Fruit fly (Drosophila melanogaster) whole organism, embryonic: Measurements from ENCODE around the gene Spt7.

Experiments
- Aef1 ChIP-seq: fragments of 200-800 bp; sonication (Bioruptor generic); IDR thresholded peaks from 3 replicates; pipeline ENCODE4 v1.3.6; 2022; ENCODE audit warnings: missing biosample characterization, missing genetic modification characterization
- B-H2 ChIP-seq: fragments of 200-800 bp; sonication (Bioruptor generic); optimal IDR thresholded peaks from 2 replicates; lab custom pipeline; 2018; ENCODE audit warnings: missing biosample characterization, mild to moderate bottlenecking, missing genetic modification characterization
- CG10321 ChIP-seq: fragments of 200-800 bp; sonication (Bioruptor generic); IDR thresholded peaks from 2 replicates; pipeline ENCODE4 v1.3.6; 2022; ENCODE audit warnings: missing biosample characterization, missing genetic modification characterization
- CG10959 ChIP-seq: fragments of 200-800 bp; sonication (Bioruptor generic); IDR thresholded peaks from 2 replicates; pipeline ENCODE4 v1.3.6; 2022; ENCODE audit warnings: missing biosample characterization, missing genetic modification characterization
- CG11093 ChIP-seq: fragments of 200-800 bp; sonication (Bioruptor generic); IDR thresholded peaks from 3 replicates; pipeline ENCODE4 v1.3.6; 2022; ENCODE audit warnings: missing biosample characterization, missing genetic modification characterization
- CG11696 ChIP-seq: fragments of 200-800 bp; sonication (Bioruptor generic); IDR thresholded peaks from 2 replicates; pipeline ENCODE4 v1.3.6; 2022; ENCODE audit warnings: missing biosample characterization, missing genetic modification characterization
- CG12155 ChIP-seq: fragments of 200-800 bp; sonication (Bioruptor generic); optimal IDR thresholded peaks from 3 replicates; lab custom pipeline; 2016; ENCODE audit warnings: missing biosample characterization, missing genetic modification characterization
- CG12391 ChIP-seq: fragments of 200-800 bp; sonication (Bioruptor generic); optimal IDR thresholded peaks from 3 replicates; lab custom pipeline; 2018; ENCODE audit warnings: missing biosample characterization, mild to moderate bottlenecking, missing genetic modification characterization, moderate library complexity
- CG17359 ChIP-seq: fragments of 200-800 bp; sonication (Bioruptor generic); optimal IDR thresholded peaks from 3 replicates; lab custom pipeline; 2018; ENCODE audit warnings: missing biosample characterization, mild to moderate bottlenecking, missing genetic modification characterization, moderate library complexity
- CG17361 ChIP-seq: fragments of 200-800 bp; sonication (Bioruptor generic); IDR thresholded peaks from 3 replicates; pipeline ENCODE4 v1.3.6; 2022; ENCODE audit warnings: missing biosample characterization, missing genetic modification characterization
- CG18599 ChIP-seq: fragments of 200-800 bp; sonication (Bioruptor generic); optimal IDR thresholded peaks from 3 replicates; lab custom pipeline; 2017; ENCODE audit warnings: missing biosample characterization, missing genetic modification characterization, mild to moderate bottlenecking, moderate library complexity, missing genetic modification reagents
- CG30020 ChIP-seq: fragments of 200-800 bp; optimal IDR thresholded peaks from 2 replicates; lab custom pipeline; 2019; ENCODE audit warnings: missing biosample characterization, mild to moderate bottlenecking, missing genetic modification characterization, moderate library complexity
- CG31224 ChIP-seq: fragments of 200-800 bp; sonication (Bioruptor generic); IDR thresholded peaks from 2 replicates; pipeline ENCODE4 v1.3.6; 2022; ENCODE audit warnings: missing biosample characterization, missing genetic modification characterization
- CG31441 ChIP-seq: fragments of 200-800 bp; sonication (Bioruptor generic); IDR thresholded peaks from 2 replicates; pipeline ENCODE4 v1.3.6; 2022; ENCODE audit warnings: missing biosample characterization, missing genetic modification characterization
- CG3163 ChIP-seq: fragments of 200-800 bp; sonication (Bioruptor generic); optimal IDR thresholded peaks from 3 replicates; lab custom pipeline; 2016; ENCODE audit warnings: missing biosample characterization, missing genetic modification characterization
- CG34422 ChIP-seq: fragments of 200-800 bp; sonication (Bioruptor generic); IDR thresholded peaks from 3 replicates; pipeline ENCODE4 v1.3.6; 2022; ENCODE audit warnings: missing biosample characterization, missing genetic modification characterization
- CG42726 ChIP-seq: fragments of 200-800 bp; sonication (Bioruptor generic); IDR thresholded peaks from 2 replicates; pipeline ENCODE4 v1.3.6; 2022; ENCODE audit warnings: missing biosample characterization, missing genetic modification characterization; ENCODE audit not compliant: partially characterized antibody
- CG7271 ChIP-seq: fragments of 200-800 bp; sonication (Bioruptor generic); optimal IDR thresholded peaks from 2 replicates; lab custom pipeline; 2018; ENCODE audit warnings: missing biosample characterization, mild to moderate bottlenecking, missing genetic modification characterization, moderate library complexity
- CG8290 ChIP-seq, 3 experiments: fragments of 200-800 bp; sonication (Bioruptor generic); optimal IDR thresholded peaks; 2 replicates each; lab custom pipeline; 2016 to 2019; ENCODE audit warnings: missing biosample characterization in 3 of 3, missing genetic modification characterization in 3 of 3, mild to moderate bottlenecking in 2 of 3, moderate library complexity in 1 of 3
- Camta ChIP-seq: fragments of 200-800 bp; sonication (Bioruptor generic); optimal IDR thresholded peaks from 2 replicates; lab custom pipeline; 2016; ENCODE audit warnings: missing biosample characterization, missing genetic modification characterization
- Dip3 ChIP-seq: fragments of 200-800 bp; sonication (Bioruptor generic); optimal IDR thresholded peaks from 3 replicates; lab custom pipeline; 2016; ENCODE audit warnings: missing biosample characterization, missing genetic modification characterization
- Dref ChIP-seq: fragments of 200-800 bp; sonication (Bioruptor generic); IDR thresholded peaks from 2 replicates; pipeline ENCODE4 v1.3.6; 2022; ENCODE audit warnings: missing biosample characterization, missing genetic modification characterization
- Ets97D ChIP-seq: fragments of 200-800 bp; sonication (Bioruptor generic); optimal IDR thresholded peaks from 3 replicates; lab custom pipeline; 2016; ENCODE audit warnings: missing biosample characterization, missing genetic modification characterization
- Fer1 ChIP-seq: fragments of 200-800 bp; sonication (Bioruptor generic); optimal IDR thresholded peaks from 2 replicates; lab custom pipeline; 2017; ENCODE audit warnings: missing biosample characterization, mild to moderate bottlenecking, missing genetic modification characterization
- Hmx ChIP-seq: fragments of 200-800 bp; sonication (Bioruptor generic); optimal IDR thresholded peaks from 2 replicates; lab custom pipeline; 2016; ENCODE audit warnings: missing biosample characterization, missing genetic modification characterization
- Hr51 ChIP-seq, 2 experiments: fragments of 200-800 bp; sonication (Bioruptor generic); optimal IDR thresholded peaks; 2 replicates in 1 of 2; 3 replicates in 1 of 2; lab custom pipeline; 2016 to 2018; ENCODE audit warnings: missing biosample characterization in 2 of 2, missing genetic modification characterization in 2 of 2, mild to moderate bottlenecking in 1 of 2, moderate library complexity in 1 of 2
- Lhr ChIP-seq: fragments of 200-800 bp; sonication (Bioruptor generic); optimal IDR thresholded peaks from 3 replicates; lab custom pipeline; 2017; ENCODE audit warnings: mild to moderate bottlenecking, missing biosample characterization, missing genetic modification reagents, missing genetic modification characterization
- MBD-R2 ChIP-seq: fragments of 200-800 bp; sonication (Bioruptor generic); IDR thresholded peaks from 2 replicates; pipeline ENCODE4 v1.3.6; 2022; ENCODE audit warnings: missing biosample characterization, missing genetic modification characterization
- Tbp ChIP-seq: fragments of >200 bp; optimal IDR thresholded peaks from 2 replicates; lab custom pipeline; 2018; ENCODE audit warnings: missing biosample characterization, missing genetic modification characterization
- ab ChIP-seq: fragments of 200-800 bp; sonication (Bioruptor generic); optimal IDR thresholded peaks from 2 replicates; lab custom pipeline; 2016; ENCODE audit warnings: missing biosample characterization, missing genetic modification characterization
- amos ChIP-seq: fragments of 200-800 bp; sonication (Bioruptor generic); IDR thresholded peaks from 2 replicates; pipeline ENCODE4 v1.3.6; 2022; ENCODE audit warnings: missing biosample characterization, missing genetic modification characterization; ENCODE audit not compliant: partially characterized antibody
- caup ChIP-seq: fragments of 200-800 bp; sonication (Bioruptor generic); optimal IDR thresholded peaks from 3 replicates; lab custom pipeline; 2017; ENCODE audit warnings: missing biosample characterization, mild to moderate bottlenecking, missing genetic modification characterization, moderate library complexity; ENCODE audit not compliant: severe bottlenecking
- chinmo ChIP-seq: fragments of 200-800 bp; sonication (Bioruptor generic); IDR thresholded peaks from 4 replicates; pipeline ENCODE4 v1.3.6; 2022; ENCODE audit warnings: missing biosample characterization, missing genetic modification characterization; ENCODE audit not compliant: partially characterized antibody
- chm ChIP-seq: fragments of 200-800 bp; sonication (Bioruptor generic); IDR thresholded peaks from 2 replicates; pipeline ENCODE4 v1.3.6; 2022; ENCODE audit warnings: missing biosample characterization, missing genetic modification characterization
- dan ChIP-seq: fragments of 200-800 bp; sonication (Bioruptor generic); IDR thresholded peaks from 2 replicates; pipeline ENCODE4 v1.3.6; 2022; ENCODE audit warnings: missing biosample characterization, missing genetic modification characterization
- esg ChIP-seq: fragments of 200-800 bp; sonication (Bioruptor generic); conservative IDR thresholded peaks from 2 replicates; pipeline ENCODE4 v1.3.6; 2022; ENCODE audit warnings: missing biosample characterization, missing genetic modification characterization
- fd3F ChIP-seq: fragments of 200-800 bp; sonication (Bioruptor generic); optimal IDR thresholded peaks from 2 replicates; lab custom pipeline; 2018; ENCODE audit warnings: missing biosample characterization, mild to moderate bottlenecking, missing genetic modification characterization, moderate library complexity
- her ChIP-seq: fragments of 200-800 bp; sonication (Bioruptor generic); optimal IDR thresholded peaks from 2 replicates; lab custom pipeline; 2016; ENCODE audit warnings: missing biosample characterization, missing genetic modification characterization
- hth ChIP-seq: fragments of >200 bp; optimal IDR thresholded peaks from 2 replicates; lab custom pipeline; 2017; ENCODE audit warnings: inconsistent platforms
- kni ChIP-seq: fragments of 200-800 bp; sonication (Bioruptor generic); optimal IDR thresholded peaks from 3 replicates; lab custom pipeline; 2017; ENCODE audit warnings: mild to moderate bottlenecking, missing biosample characterization, missing genetic modification reagents, missing genetic modification characterization
- nerfin-2 ChIP-seq: fragments of 200-800 bp; sonication (Bioruptor generic); IDR thresholded peaks from 2 replicates; pipeline ENCODE4 v1.3.6; 2022; ENCODE audit warnings: missing biosample characterization, missing genetic modification characterization; ENCODE audit not compliant: partially characterized antibody
- pb ChIP-seq: fragments of 200-800 bp; sonication (Bioruptor generic); optimal IDR thresholded peaks from 3 replicates; lab custom pipeline; 2016; ENCODE audit warnings: missing biosample characterization, missing genetic modification characterization
- pita ChIP-seq: fragments of 200-800 bp; sonication (Bioruptor generic); optimal IDR thresholded peaks from 2 replicates; lab custom pipeline; 2017; ENCODE audit warnings: missing biosample characterization, mild to moderate bottlenecking, missing genetic modification characterization
- tio ChIP-seq: fragments of 200-800 bp; sonication (Bioruptor generic); optimal IDR thresholded peaks from 2 replicates; lab custom pipeline; 2017; ENCODE audit warnings: missing biosample characterization, missing genetic modification characterization, inconsistent platforms
- trh ChIP-seq: fragments of 200-800 bp; sonication (Bioruptor generic); optimal IDR thresholded peaks from 2 replicates; lab custom pipeline; 2016; ENCODE audit warnings: missing biosample characterization, missing genetic modification characterization
- ttk ChIP-seq: fragments of 200-800 bp; sonication (Bioruptor generic); IDR thresholded peaks from 2 replicates; pipeline ENCODE4 v2.1.2; 2022; ENCODE audit warnings: missing biosample characterization, missing genetic modification characterization
- unc-4 ChIP-seq: fragments of 200-800 bp; sonication (Bioruptor generic); IDR thresholded peaks from 2 replicates; pipeline ENCODE4 v1.3.6; 2022; ENCODE audit warnings: missing biosample characterization, missing genetic modification characterization; ENCODE audit not compliant: partially characterized antibody
- vfl ChIP-seq: fragments of 200-800 bp; sonication (Bioruptor generic); optimal IDR thresholded peaks from 2 replicates; lab custom pipeline; 2016; ENCODE audit warnings: missing biosample characterization, missing genetic modification characterization

Spt7 gene

DNA sequence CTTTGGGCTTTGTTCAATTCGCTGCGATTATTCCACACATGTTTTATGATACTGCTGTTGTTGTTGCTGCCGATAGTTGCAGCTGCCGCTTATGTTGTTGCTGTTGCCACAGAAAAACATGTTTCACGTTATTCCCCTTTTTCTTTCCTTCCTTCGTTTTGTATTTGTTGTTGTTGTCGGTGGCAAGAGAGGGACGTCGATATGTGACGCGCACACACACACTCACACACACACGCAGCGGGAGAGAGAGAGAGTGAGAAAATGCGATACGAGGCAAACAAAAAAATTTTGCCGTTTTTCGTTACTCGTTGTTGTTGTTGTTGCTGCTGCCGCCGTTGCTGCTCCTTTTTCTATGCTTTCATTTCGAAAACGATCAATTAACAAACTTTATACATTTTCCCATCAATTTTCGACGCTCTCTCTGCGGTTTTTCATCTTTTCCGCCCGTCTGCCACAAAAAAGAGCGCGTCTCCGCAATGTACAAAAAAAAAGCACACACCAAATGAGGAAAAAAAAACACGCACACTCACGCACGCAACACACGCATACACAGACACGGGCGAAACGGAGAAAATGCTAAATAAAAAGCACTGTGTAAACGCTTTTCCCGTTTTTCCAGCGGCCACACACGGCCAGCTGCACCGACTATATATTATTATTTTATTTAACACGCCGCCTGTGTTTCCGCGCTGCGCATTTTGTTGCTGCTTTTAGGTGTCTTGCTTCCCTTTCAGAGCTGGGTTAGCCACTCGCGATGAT lies 36.4 kb downstream of the Spt7 start (continued):
- TF ChIP-seq CG42726 (GFP tag; lab: Robert Waterston, UW) (no peak), Ets97D (GFP tag; lab: Kevin White, UChicago) (no peak), CG17361 (no peak), her (GFP tag; lab: Kevin White, UChicago) (no peak), MBD-R2 (peak; percentile 22; the same call in 1 of the 2 replicates), CG10321 (peak; percentile 91), ab (GFP tag; lab: Kevin White, UChicago) (no peak), trh (GFP tag; lab: Kevin White, UChicago) (no peak), CG31441 (GFP tag; lab: Robert Waterston, UW) (no peak), CG3163 (peak; percentile 91), chm (GFP tag; lab: Robert Waterston, UW) (no peak), vfl (GFP tag; lab: Kevin White, UChicago) (no peak), CG12155 (GFP tag; lab: Kevin White, UChicago) (no peak), CG8290 (GFP tag; optimal IDR thresholded peaks at IDR 0.05; lab: Kevin White, UChicago) (no peak), CG8290 (tag; optimal IDR thresholded peaks at IDR 0.05; lab: Kevin White, UChicago) (no peak), CG17359 (tag; lab: Kevin White, UChicago) (no peak), Camta (GFP tag; lab: Kevin White, UChicago) (no peak), pita (no peak), Tbp (GFP tag; lab: Kevin White, UChicago) (no peak), Hmx (GFP tag; lab: Kevin White, UChicago) (no peak), CG34422 (GFP tag; lab: Robert Waterston, UW) (no peak), pb (GFP tag; lab: Kevin White, UChicago) (no peak), ttk (GFP tag; lab: Robert Waterston, UW) (no peak), tio (GFP tag; lab: Kevin White, UChicago) (no peak), CG12391 (tag; lab: Kevin White, UChicago) (no peak), B-H2 (GFP tag; lab: Kevin White, UChicago) (no peak), Dip3 (GFP tag; lab: Kevin White, UChicago) (no peak), unc-4 (no peak), Aef1 (GFP tag; lab: Robert Waterston, UW) (peak; percentile 10; the same call in 1 of the 3 replicates), esg (no peak), CG31224 (GFP tag; lab: Robert Waterston, UW) (no peak), Hr51 (GFP tag; optimal IDR thresholded peaks at IDR 0.05; lab: Kevin White, UChicago) (peak in 1 of 2 experiments; percentile 22), CG11093 (GFP tag; lab: Robert Waterston, UW) (no peak), hth (no peak), CG30020 (tag; lab: Kevin White, UChicago) (no peak), dan (no peak), kni (GFP tag; lab: Kevin White, UChicago) (no peak), amos (no peak), CG10959 (GFP tag; lab: Robert Waterston, UW) (no peak), Fer1 (GFP tag; lab: Kevin White, UChicago) (peak; percentile 13), chinmo (GFP tag; lab: Robert Waterston, UW) (no peak), nerfin-2 (GFP tag; lab: Robert Waterston, UW) (no peak), CG7271 (no peak), Lhr (GFP tag; lab: Kevin White, UChicago) (no peak), fd3F (GFP tag; lab: Kevin White, UChicago) (no peak), CG18599 (GFP tag; lab: Kevin White, UChicago) (no peak), caup (GFP tag; lab: Kevin White, UChicago) (no peak), Dref (GFP tag; lab: Robert Waterston, UW) (no peak), CG11696 (GFP tag; lab: Robert Waterston, UW) (no peak)
